Worm (Caenorhabditis elegans) whole organism, mixed stage, embryonic: ENCODE results near the gene nsph-4.1.

Source experiments
- bed-3 ChIP-seq: fragments of 200-800 bp; sonication (Bioruptor generic); optimal IDR thresholded peaks from 3 replicates; lab custom pipeline; 2018; ENCODE audit warnings: mild to moderate bottlenecking, missing genetic modification characterization, moderate library complexity, missing compliant biosample characterization
- drap-1 ChIP-seq: fragments of 200-800 bp; sonication (Bioruptor generic); optimal IDR thresholded peaks from 3 replicates; lab custom pipeline; 2018; ENCODE audit warnings: mild to moderate bottlenecking, missing genetic modification characterization, missing compliant biosample characterization
- elt-1 ChIP-seq: sonication (generic microtip); optimal IDR thresholded peaks from 2 replicates; lab custom pipeline; 2017; ENCODE audit warnings: missing genetic modification characterization, mild to moderate bottlenecking, missing compliant biosample characterization, antibody characterized with exemption, moderate library complexity, borderline replicate concordance; ENCODE audit not compliant: insufficient read depth
- elt-3 ChIP-seq: fragments of 150-350 bp; optimal IDR thresholded peaks from 2 replicates; lab custom pipeline; 2014; ENCODE audit warnings: missing biosample characterization, missing genetic modification characterization
- hlh-1 ChIP-seq: fragments of 150-350 bp; optimal IDR thresholded peaks from 2 replicates; lab custom pipeline; 2014; ENCODE audit warnings: missing biosample characterization, missing genetic modification reagents, missing genetic modification characterization
- mab-5 ChIP-seq: fragments of 150-350 bp; optimal IDR thresholded peaks from 2 replicates; lab custom pipeline; 2014; ENCODE audit warnings: missing biosample characterization, missing genetic modification characterization
- mep-1 ChIP-seq: fragments of 150-350 bp; optimal IDR thresholded peaks from 2 replicates; lab custom pipeline; 2017; ENCODE audit warnings: missing biosample characterization, missing genetic modification reagents, missing genetic modification characterization, inconsistent platforms
- nhr-12 ChIP-seq: fragments of 150-350 bp; optimal IDR thresholded peaks from 2 replicates; lab custom pipeline; 2014; ENCODE audit warnings: missing biosample characterization, missing genetic modification characterization
- sptf-1 ChIP-seq: sonication (generic microtip); optimal IDR thresholded peaks from 2 replicates; lab custom pipeline; 2017; ENCODE audit warnings: mild to moderate bottlenecking, missing genetic modification characterization, moderate library complexity, missing compliant biosample characterization
- unc-120 ChIP-seq: sonication (generic microtip); optimal IDR thresholded peaks from 2 replicates; lab custom pipeline; 2017; ENCODE audit warnings: missing genetic modification characterization, missing compliant biosample characterization; ENCODE audit not compliant: poor library complexity, severe bottlenecking
- unc-39 ChIP-seq: fragments of 150-350 bp; optimal IDR thresholded peaks from 2 replicates; lab custom pipeline; 2014; ENCODE audit warnings: missing biosample characterization, missing genetic modification characterization
- unc-62 ChIP-seq: fragments of 150-350 bp; optimal IDR thresholded peaks from 2 replicates; lab custom pipeline; 2014; ENCODE audit warnings: missing biosample characterization, missing genetic modification reagents, missing genetic modification characterization
- ztf-11 ChIP-seq: fragments of 150-350 bp; optimal IDR thresholded peaks from 2 replicates; lab custom pipeline; 2014; ENCODE audit warnings: missing biosample characterization, missing genetic modification characterization

- TF ChIP-seq unc-120 (tag; lab: Kevin White, UChicago) (no peak), unc-39 (no peak), elt-1 (tag; lab: Kevin White, UChicago) (no peak), nhr-12 (tag; lab: Kevin White, UChicago) (no peak), mep-1 (no peak), drap-1 (GFP tag; lab: Kevin White, UChicago) (no peak), ztf-11 (tag; lab: Kevin White, UChicago) (no peak), unc-62 (no peak), bed-3 (GFP tag; lab: Kevin White, UChicago) (no peak), hlh-1 (tag; lab: Kevin White, UChicago) (no peak), mab-5 (tag; lab: Kevin White, UChicago) (no peak), elt-3 (tag; lab: Kevin White, UChicago) (no peak), sptf-1 (tag; lab: Kevin White, UChicago) (no peak)
Measured at ce11 chrIV:5272518-5272917, 45.9 kb downstream of the nsph-4.1 start, which contains the start of gene F36H12.3.
